Worm (Caenorhabditis elegans) whole organism, young adult: ENCODE measurements around the gene cut-2.

Experiments used
- F33H1.4 ChIP-seq: fragments of 200-800 bp; sonication (Bioruptor generic); IDR thresholded peaks from 2 replicates; pipeline ENCODE4 v1.3.6; 2022; ENCODE audit warnings: missing genetic modification reagents, missing genetic modification characterization, missing compliant biosample characterization
- aptf-2 ChIP-seq: fragments of 200-800 bp; sonication (Bioruptor generic); conservative IDR thresholded peaks from 2 replicates; pipeline ENCODE4 v1.3.6; 2022; ENCODE audit warnings: missing genetic modification reagents, missing genetic modification characterization, missing compliant biosample characterization
- bed-1 ChIP-seq: fragments of 200-800 bp; sonication (Bioruptor generic); IDR thresholded peaks from 2 replicates; pipeline ENCODE4 v1.3.6; 2022; ENCODE audit warnings: missing genetic modification reagents, missing genetic modification characterization, missing compliant biosample characterization
- cebp-2 ChIP-seq: fragments of 200-800 bp; sonication (Bioruptor generic); IDR thresholded peaks from 2 replicates; pipeline ENCODE4 v1.3.6; 2022; ENCODE audit warnings: missing genetic modification characterization, missing compliant biosample characterization
- dpl-1 ChIP-seq: fragments of 150-350 bp; optimal IDR thresholded peaks from 2 replicates; lab custom pipeline; 2014; ENCODE audit warnings: missing biosample characterization, missing genetic modification reagents, missing genetic modification characterization
- him-1 ChIP-seq: sonication (generic microtip); optimal IDR thresholded peaks from 2 replicates; lab custom pipeline; 2016; ENCODE audit warnings: missing genotype, missing genetic modification reagents, missing genetic modification characterization, missing compliant biosample characterization
- hmg-20 ChIP-seq: fragments of 200-800 bp; sonication (Bioruptor generic); IDR thresholded peaks from 2 replicates; pipeline ENCODE4 v1.3.6; 2022; ENCODE audit warnings: missing genetic modification reagents, missing genetic modification characterization, missing compliant biosample characterization
- lir-1 ChIP-seq: fragments of 200-800 bp; sonication (Bioruptor generic); conservative IDR thresholded peaks from 2 replicates; pipeline ENCODE4 v1.3.6; 2022; ENCODE audit warnings: missing genetic modification reagents, missing genetic modification characterization, missing compliant biosample characterization
- madf-3 ChIP-seq: fragments of 200-800 bp; sonication (Bioruptor generic); IDR thresholded peaks from 2 replicates; pipeline ENCODE4 v1.3.6; 2022; ENCODE audit warnings: missing genetic modification reagents, missing genetic modification characterization, missing compliant biosample characterization
- nhr-179 ChIP-seq: sonication (generic microtip); optimal IDR thresholded peaks from 2 replicates; lab custom pipeline; 2016; ENCODE audit warnings: mild to moderate bottlenecking, missing genetic modification characterization, missing compliant biosample characterization
- unc-62 ChIP-seq: fragments of 150-350 bp; optimal IDR thresholded peaks from 2 replicates; lab custom pipeline; 2014; ENCODE audit warnings: missing biosample characterization, missing genetic modification reagents, missing genetic modification characterization
- ztf-25 ChIP-seq: fragments of 200-800 bp; sonication (Bioruptor generic); IDR thresholded peaks from 2 replicates; pipeline ENCODE4 v1.3.6; 2022; ENCODE audit warnings: missing genetic modification reagents, missing genetic modification characterization, missing compliant biosample characterization

DNA sequence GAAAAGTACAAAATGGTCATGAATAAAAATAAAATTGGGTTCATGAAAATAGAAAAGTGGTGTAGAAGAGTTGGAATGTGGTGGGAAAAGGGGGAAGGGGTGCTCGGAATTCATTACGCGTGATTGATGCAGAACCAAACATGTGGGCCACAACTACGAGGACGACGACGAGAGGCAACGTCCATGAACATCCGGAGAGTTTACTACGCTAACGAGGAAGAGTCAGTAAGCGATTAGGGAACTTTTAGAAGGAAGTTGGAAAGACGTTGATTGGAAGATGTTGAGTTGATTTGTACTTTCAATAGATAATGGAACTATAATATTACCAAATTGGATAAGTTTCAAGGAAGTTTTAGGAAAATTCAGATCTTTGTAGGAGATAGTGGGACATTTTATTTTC, 13.1 kb upstream of the cut-2 start:
- TF ChIP-seq bed-1 (GFP tag; lab: Robert Waterston, UW): no peak
- TF ChIP-seq aptf-2 (GFP tag; lab: Robert Waterston, UW): no peak
- TF ChIP-seq cebp-2 (GFP tag; lab: Robert Waterston, UW): no peak
- TF ChIP-seq lir-1: no peak
- no peak for TF ChIP-seq F33H1.4 (GFP tag; lab: Robert Waterston, UW)
- no peak for TF ChIP-seq madf-3
- TF ChIP-seq dpl-1 (GFP tag; lab: Kevin White, UChicago): no peak
- TF ChIP-seq hmg-20: no peak
- no peak for TF ChIP-seq ztf-25
- no peak for TF ChIP-seq nhr-179 (tag; lab: Kevin White, UChicago)
- no peak for TF ChIP-seq him-1 (tag; lab: Kevin White, UChicago)
- no peak for TF ChIP-seq unc-62 (GFP tag; lab: Kevin White, UChicago)
